Worm (Caenorhabditis elegans) whole organism, L1 larva: ENCODE measurements around the gene F47B10.8.

ENCODE experiments used
- lin-39 ChIP-seq: fragments of 150-350 bp; optimal IDR thresholded peaks from 2 replicates; lab custom pipeline; 2014; ENCODE audit warnings: missing biosample characterization, missing genetic modification reagents, missing genetic modification characterization
- nhr-90 ChIP-seq: sonication (generic microtip); optimal IDR thresholded peaks from 2 replicates; lab custom pipeline; 2016; ENCODE audit warnings: mild to moderate bottlenecking, missing genetic modification characterization, missing compliant biosample characterization; ENCODE audit not compliant: poor library complexity
- rnt-1 ChIP-seq: sonication (generic microtip); optimal IDR thresholded peaks from 2 replicates; lab custom pipeline; 2016; ENCODE audit warnings: mild to moderate bottlenecking, missing genetic modification characterization, moderate library complexity, missing compliant biosample characterization
- snu-23 ChIP-seq: sonication (generic microtip); optimal IDR thresholded peaks from 2 replicates; lab custom pipeline; 2016; ENCODE audit warnings: missing genetic modification characterization, missing compliant biosample characterization
- ztf-4 ChIP-seq: fragments of 150-350 bp; optimal IDR thresholded peaks from 2 replicates; lab custom pipeline; 2014; ENCODE audit warnings: missing biosample characterization, missing genetic modification characterization

ce11 chrX:10951922-10952321 is 41.3 kb upstream of the F47B10.8 start:
- TF ChIP-seq rnt-1 (no peak), snu-23 (GFP tag; lab: Kevin White, UChicago) (no peak), lin-39 (tag; lab: Kevin White, UChicago) (no peak), nhr-90 (tag; lab: Kevin White, UChicago) (no peak), ztf-4 (tag; lab: Kevin White, UChicago) (no peak)
